Fruit fly (Drosophila melanogaster): ENCODE results near the gene mira.

mira gene

dm6 chr3R:19902328-19902727 is 32.6 kb downstream of the mira start (continued):
- TF ChIP-seq pros (GFP tag; optimal IDR thresholded peaks at IDR 0.05): no peak
- TF ChIP-seq CG8281 (tag; optimal IDR thresholded peaks at IDR 0.05): no peak
- no peak for TF ChIP-seq CG4424 (GFP tag; optimal IDR thresholded peaks at IDR 0.05)
- no peak for TF ChIP-seq CG2202 (tag; optimal IDR thresholded peaks at IDR 0.05)
- TF ChIP-seq CG6175 (GFP tag; IDR thresholded peaks at IDR 0.05): 0 out of 3 replicates have a peak, but pooled peaks have one; percentile 24
- no peak for TF ChIP-seq CG6689 (GFP tag; IDR thresholded peaks at IDR 0.05)
- TF ChIP-seq CG7357 (GFP tag; IDR thresholded peaks at IDR 0.05): no peak
- TF ChIP-seq kay (GFP tag; optimal IDR thresholded peaks at IDR 0.05): no peak
- TF ChIP-seq so (GFP tag; IDR thresholded peaks at IDR 0.05): no peak
- TF ChIP-seq knrl (GFP tag; IDR thresholded peaks at IDR 0.05; ENCODE audit: partially characterized antibody): no peak
- no peak for TF ChIP-seq Xrp1 (GFP tag; IDR thresholded peaks at IDR 0.05)
- no peak for TF ChIP-seq wek (GFP tag; optimal IDR thresholded peaks at IDR 0.05)
- no peak for TF ChIP-seq NFAT (GFP tag; IDR thresholded peaks at IDR 0.05)
- no peak for TF ChIP-seq CG9609 (GFP tag; optimal IDR thresholded peaks at IDR 0.05)
- no peak for TF ChIP-seq E2f2 (GFP tag; IDR thresholded peaks at IDR 0.05)
- no peak for TF ChIP-seq rib (GFP tag; IDR thresholded peaks at IDR 0.05)
- TF ChIP-seq nerfin-1 (tag; optimal IDR thresholded peaks at IDR 0.05): no peak
- TF ChIP-seq CG3407 (GFP tag; optimal IDR thresholded peaks at IDR 0.05): no peak
- no peak for TF ChIP-seq CG10959 (GFP tag; IDR thresholded peaks at IDR 0.05)
- no peak for TF ChIP-seq zfh1 (GFP tag; IDR thresholded peaks at IDR 0.05)
- TF ChIP-seq Atf-2 (GFP tag; optimal IDR thresholded peaks at IDR 0.05): no peak
- TF ChIP-seq dati (GFP tag; IDR thresholded peaks at IDR 0.05): no peak
- TF ChIP-seq slou (GFP tag; optimal IDR thresholded peaks at IDR 0.05): no peak
- TF ChIP-seq org-1 (GFP tag; optimal IDR thresholded peaks at IDR 0.05): no peak
- no peak for TF ChIP-seq H2.0 (GFP tag; IDR thresholded peaks at IDR 0.05)
- no peak for TF ChIP-seq Bteb2 (GFP tag; optimal IDR thresholded peaks at IDR 0.05)
- no peak for TF ChIP-seq z (GFP tag; IDR thresholded peaks at IDR 0.05)
- TF ChIP-seq hkb (optimal IDR thresholded peaks at IDR 0.05): no peak
- TF ChIP-seq hkb (GFP tag; IDR thresholded peaks at IDR 0.05): no peak
- no peak for TF ChIP-seq Usf (GFP tag; optimal IDR thresholded peaks at IDR 0.05)
- TF ChIP-seq slbo (GFP tag; IDR thresholded peaks at IDR 0.05): peak; percentile 41
- no peak for TF ChIP-seq CG5180 (GFP tag; optimal IDR thresholded peaks at IDR 0.05)
- TF ChIP-seq BtbVII (GFP tag; optimal IDR thresholded peaks at IDR 0.05): peak; percentile 19
- no peak for TF ChIP-seq Hsf (GFP tag; optimal IDR thresholded peaks at IDR 0.05)
- TF ChIP-seq lab (GFP tag; optimal IDR thresholded peaks at IDR 0.05): no peak
- no peak for TF ChIP-seq CG12391 (tag; optimal IDR thresholded peaks at IDR 0.05)
- no peak for TF ChIP-seq zfh2 (GFP tag; optimal IDR thresholded peaks at IDR 0.05)
- TF ChIP-seq CG1233 (GFP tag; optimal IDR thresholded peaks at IDR 0.05): no peak
- TF ChIP-seq CG8388 (GFP tag; optimal IDR thresholded peaks at IDR 0.05): no peak
- TF ChIP-seq usp (GFP tag; optimal IDR thresholded peaks at IDR 0.05): no peak
- TF ChIP-seq emc (GFP tag; optimal IDR thresholded peaks at IDR 0.05): no peak
- no peak for TF ChIP-seq Doc3 (GFP tag; IDR thresholded peaks at IDR 0.05; ENCODE audit: partially characterized antibody)
- no peak for TF ChIP-seq peb (GFP tag; IDR thresholded peaks at IDR 0.05)
- no peak for TF ChIP-seq trem (tag; optimal IDR thresholded peaks at IDR 0.05)
- TF ChIP-seq CG14441 (GFP tag; IDR thresholded peaks at IDR 0.05): peak; percentile 37; the same call in 1 of the 2 replicates
- no peak for TF ChIP-seq CG3995 (GFP tag; optimal IDR thresholded peaks at IDR 0.05)
- no peak for TF ChIP-seq CG11085 (GFP tag; IDR thresholded peaks at IDR 0.05)
- no peak for TF ChIP-seq CG7556 (GFP tag; optimal IDR thresholded peaks at IDR 0.05)
- TF ChIP-seq gcm2 (GFP tag; optimal IDR thresholded peaks at IDR 0.05): no peak
- TF ChIP-seq Drgx (GFP tag; IDR thresholded peaks at IDR 0.05): no peak
- TF ChIP-seq ranshi (GFP tag; IDR thresholded peaks at IDR 0.05): peak; percentile 24; the same call in 1 of the 2 replicates
- TF ChIP-seq tx (GFP tag; optimal IDR thresholded peaks at IDR 0.05): no peak
- no peak for TF ChIP-seq CG9876 (GFP tag; optimal IDR thresholded peaks at IDR 0.05)
- TF ChIP-seq CG10209 (GFP tag; optimal IDR thresholded peaks at IDR 0.05): no peak
